Fruit fly (Drosophila melanogaster) Kc167 (cell line): ENCODE data around the gene Tlk.

Experiments used
- Sin3A ChIP-seq: fragments of >200 bp; optimal IDR thresholded peaks from 2 replicates; lab custom pipeline; 2018; ENCODE audit warnings: missing external identifiers
- h ChIP-seq: fragments of >200 bp; optimal IDR thresholded peaks from 3 replicates; lab custom pipeline; 2018; ENCODE audit warnings: missing external identifiers
- insv ChIP-seq: fragments of >200 bp; optimal IDR thresholded peaks from 3 replicates; lab custom pipeline; 2018; ENCODE audit warnings: missing external identifiers
- psq ChIP-seq: fragments of >200 bp; optimal IDR thresholded peaks from 2 replicates; lab custom pipeline; 2017; ENCODE audit warnings: missing external identifiers
- ttk ChIP-seq: sonication (Bioruptor generic); optimal IDR thresholded peaks from 2 replicates; lab custom pipeline; 2017; ENCODE audit warnings: missing external identifiers

dm6 chrX:3815663-3816062 is 95.9 kb downstream of the Tlk start:
- TF ChIP-seq Sin3A (lab: Kevin White, UChicago) (no peak), ttk (lab: Kevin White, UChicago) (no peak), psq (lab: Kevin White, UChicago) (no peak), insv (lab: Kevin White, UChicago) (no peak), h (no peak)
